Worm (Caenorhabditis elegans): ENCODE measurements around the gene tag-18.

- TF ChIP-seq rcor-1 (GFP tag; IDR thresholded peaks at IDR 0.05) (no peak), unc-62 (GFP tag; optimal IDR thresholded peaks at IDR 0.05) (no peak), sea-2 (GFP tag; IDR thresholded peaks at IDR 0.05) (no peak), ekl-4 (GFP tag; IDR thresholded peaks at IDR 0.05) (no peak), snpc-1.1 (tag; optimal IDR thresholded peaks at IDR 0.05; ENCODE audit: insufficient read depth) (no peak), F22D6.2 (tag; optimal IDR thresholded peaks at IDR 0.05) (no peak), Y56A3A.18 (GFP tag; IDR thresholded peaks at IDR 0.05) (no peak)
These were observed 8.4 kb downstream of the tag-18 start for ce11 chrX:3725437-3725836.

All from whole organism, young adult.